Fruit fly (Drosophila melanogaster) whole organism, embryonic: ENCODE results near the gene Kr-h2.

ENCODE experiments used
- Antp ChIP-seq: fragments of 200-800 bp; sonication (Bioruptor generic); optimal IDR thresholded peaks from 3 replicates; lab custom pipeline; 2016; ENCODE audit warnings: missing biosample characterization, missing genetic modification characterization
- CG13624 ChIP-seq: fragments of 200-800 bp; sonication (Bioruptor generic); optimal IDR thresholded peaks from 2 replicates; lab custom pipeline; 2016; ENCODE audit warnings: missing biosample characterization, missing genetic modification characterization
- CG14965 ChIP-seq: fragments of 200-800 bp; sonication (Bioruptor generic); optimal IDR thresholded peaks from 2 replicates; lab custom pipeline; 2016; ENCODE audit warnings: missing biosample characterization, missing genetic modification characterization, borderline replicate concordance
- CG15011 ChIP-seq: fragments of 200-800 bp; sonication (Bioruptor generic); optimal IDR thresholded peaks from 3 replicates; lab custom pipeline; 2018; ENCODE audit warnings: missing biosample characterization, mild to moderate bottlenecking, missing genetic modification characterization
- CG16813 ChIP-seq: fragments of 200-800 bp; sonication (Bioruptor generic); IDR thresholded peaks from 3 replicates; pipeline ENCODE4 v1.3.6; 2022; ENCODE audit warnings: missing biosample characterization, missing genetic modification characterization; ENCODE audit not compliant: partially characterized antibody
- CG16815 ChIP-seq: fragments of 200-800 bp; sonication (Bioruptor generic); optimal IDR thresholded peaks from 3 replicates; lab custom pipeline; 2017; ENCODE audit warnings: missing biosample characterization, mild to moderate bottlenecking, missing genetic modification characterization
- CG16863 ChIP-seq: fragments of 200-800 bp; sonication (Bioruptor generic); optimal IDR thresholded peaks from 3 replicates; lab custom pipeline; 2016; ENCODE audit warnings: missing biosample characterization, missing genetic modification characterization
- CG2199 ChIP-seq: fragments of 200-800 bp; sonication (Bioruptor generic); IDR thresholded peaks from 3 replicates; pipeline ENCODE4 v1.3.6; 2022; ENCODE audit warnings: missing biosample characterization, missing genetic modification characterization
- CG32532 ChIP-seq: fragments of 200-800 bp; sonication (Bioruptor generic); IDR thresholded peaks from 2 replicates; pipeline ENCODE4 v1.3.6; 2022; ENCODE audit warnings: missing biosample characterization, missing genetic modification characterization
- CG33557 ChIP-seq: fragments of 200-800 bp; sonication (Bioruptor generic); optimal IDR thresholded peaks from 2 replicates; lab custom pipeline; 2019; ENCODE audit warnings: missing biosample characterization, mild to moderate bottlenecking, missing genetic modification characterization, moderate library complexity
- CG34224 ChIP-seq: fragments of 200-800 bp; sonication (Bioruptor generic); IDR thresholded peaks from 3 replicates; pipeline ENCODE4 v1.3.6; 2022; ENCODE audit warnings: missing biosample characterization, missing genetic modification characterization; ENCODE audit not compliant: partially characterized antibody
- CG4328 ChIP-seq: fragments of 200-800 bp; sonication (Bioruptor generic); optimal IDR thresholded peaks from 3 replicates; lab custom pipeline; 2017; ENCODE audit warnings: missing biosample characterization, missing genetic modification reagents, missing genetic modification characterization
- CG6254 ChIP-seq: fragments of 200-800 bp; sonication (Bioruptor generic); optimal IDR thresholded peaks from 3 replicates; lab custom pipeline; 2017; ENCODE audit warnings: mild to moderate bottlenecking, missing biosample characterization, missing genetic modification reagents, missing genetic modification characterization
- CG6689 ChIP-seq: fragments of 200-800 bp; sonication (Bioruptor generic); IDR thresholded peaks from 2 replicates; pipeline ENCODE4 v1.3.6; 2022; ENCODE audit warnings: missing biosample characterization, missing genetic modification characterization
- Dad ChIP-seq: fragments of 200-800 bp; sonication (Bioruptor generic); optimal IDR thresholded peaks from 3 replicates; lab custom pipeline; 2016; ENCODE audit warnings: missing biosample characterization, missing genetic modification characterization
- Dip2 ChIP-seq: fragments of 200-800 bp; sonication (Bioruptor generic); IDR thresholded peaks from 2 replicates; pipeline ENCODE4 v1.3.6; 2022; ENCODE audit warnings: missing biosample characterization, missing genetic modification characterization
- Doc3 ChIP-seq: fragments of 200-800 bp; sonication (Bioruptor generic); IDR thresholded peaks from 3 replicates; pipeline ENCODE4 v1.3.6; 2022; ENCODE audit warnings: missing biosample characterization, missing genetic modification characterization; ENCODE audit not compliant: partially characterized antibody
- Dp ChIP-seq: fragments of 200-800 bp; sonication (Bioruptor generic); optimal IDR thresholded peaks from 2 replicates; lab custom pipeline; 2018; ENCODE audit warnings: missing biosample characterization, mild to moderate bottlenecking, missing genetic modification characterization, moderate library complexity
- Ets97D ChIP-seq: fragments of 200-800 bp; sonication (Bioruptor generic); optimal IDR thresholded peaks from 3 replicates; lab custom pipeline; 2016; ENCODE audit warnings: missing biosample characterization, missing genetic modification characterization
- H15 ChIP-seq: fragments of 200-800 bp; sonication (Bioruptor generic); IDR thresholded peaks from 3 replicates; pipeline ENCODE4 v1.3.6; 2022; ENCODE audit warnings: missing biosample characterization, missing genetic modification characterization
- HLHmδ ChIP-seq: fragments of 200-800 bp; sonication (Bioruptor generic); optimal IDR thresholded peaks from 2 replicates; lab custom pipeline; 2018; ENCODE audit warnings: missing biosample characterization, mild to moderate bottlenecking, missing genetic modification characterization, moderate library complexity
- Hand ChIP-seq: fragments of 200-800 bp; sonication (Bioruptor generic); optimal IDR thresholded peaks from 2 replicates; lab custom pipeline; 2017; ENCODE audit warnings: mild to moderate bottlenecking, missing biosample characterization, missing genetic modification reagents, missing genetic modification characterization
- HmgD ChIP-seq: fragments of 200-800 bp; sonication (Bioruptor generic); optimal IDR thresholded peaks from 3 replicates; lab custom pipeline; 2016; ENCODE audit warnings: missing biosample characterization, missing genetic modification characterization
- Hr78 ChIP-seq, 2 experiments: fragments of 200-800 bp in 1 of 2; fragments of >200 bp in 1 of 2; sonication (Bioruptor generic) in 1 of 2; optimal IDR thresholded peaks; 2 replicates each; lab custom pipeline; 2017 to 2019; ENCODE audit warnings: missing biosample characterization in 2 of 2, missing genetic modification characterization in 2 of 2, mild to moderate bottlenecking in 1 of 2, moderate library complexity in 1 of 2
- Jarid2 ChIP-seq: fragments of 200-800 bp; sonication (Bioruptor generic); optimal IDR thresholded peaks from 3 replicates; lab custom pipeline; 2017; ENCODE audit warnings: mild to moderate bottlenecking, missing biosample characterization, missing genetic modification reagents, missing genetic modification characterization
- NC2α ChIP-seq: fragments of 200-800 bp; sonication (Bioruptor generic); optimal IDR thresholded peaks from 2 replicates; lab custom pipeline; 2016; ENCODE audit warnings: missing biosample characterization, missing genetic modification characterization
- Scr ChIP-seq: fragments of 200-800 bp; sonication (Bioruptor generic); IDR thresholded peaks from 2 replicates; pipeline ENCODE4 v1.3.6; 2022; ENCODE audit warnings: missing biosample characterization, missing genetic modification characterization; ENCODE audit not compliant: partially characterized antibody
- Sin3A ChIP-seq: fragments of >200 bp; optimal IDR thresholded peaks from 2 replicates; lab custom pipeline; 2018
- ap ChIP-seq: fragments of 200-800 bp; sonication (Bioruptor generic); IDR thresholded peaks from 2 replicates; pipeline ENCODE4 v1.3.6; 2022; ENCODE audit warnings: missing biosample characterization, missing genetic modification characterization
- bbx ChIP-seq: fragments of 200-800 bp; sonication (Bioruptor generic); IDR thresholded peaks from 2 replicates; pipeline ENCODE4 v1.3.6; 2022; ENCODE audit warnings: missing biosample characterization, missing genetic modification characterization; ENCODE audit not compliant: partially characterized antibody
- cato ChIP-seq: fragments of 200-800 bp; sonication (Bioruptor generic); optimal IDR thresholded peaks from 2 replicates; lab custom pipeline; 2016; ENCODE audit warnings: missing biosample characterization, missing genetic modification characterization, borderline replicate concordance
- caup ChIP-seq: fragments of 200-800 bp; sonication (Bioruptor generic); optimal IDR thresholded peaks from 3 replicates; lab custom pipeline; 2017; ENCODE audit warnings: missing biosample characterization, mild to moderate bottlenecking, missing genetic modification characterization, moderate library complexity; ENCODE audit not compliant: severe bottlenecking
- eve ChIP-seq, 2 experiments: fragments of >200 bp; optimal IDR thresholded peaks; 2 replicates each; lab custom pipeline; 2017; ENCODE audit warnings: missing biosample characterization in 2 of 2, missing genetic modification characterization in 2 of 2
- gt ChIP-seq: fragments of 200-800 bp; sonication (Bioruptor generic); IDR thresholded peaks from 2 replicates; pipeline ENCODE4 v1.3.6; 2022; ENCODE audit warnings: missing biosample characterization, missing genetic modification characterization
- hkb ChIP-seq, 2 experiments: fragments of 200-800 bp in 1 of 2; fragments of >200 bp in 1 of 2; sonication (Bioruptor generic) in 1 of 2; IDR thresholded peaks in 1 of 2; optimal IDR thresholded peaks in 1 of 2; 2 replicates each; pipeline versions ENCODE4 v1.3.6 to Lab custom; 2017 to 2022; ENCODE audit warnings: missing biosample characterization in 1 of 2, missing genetic modification characterization in 1 of 2
- kni ChIP-seq: fragments of 200-800 bp; sonication (Bioruptor generic); optimal IDR thresholded peaks from 3 replicates; lab custom pipeline; 2017; ENCODE audit warnings: mild to moderate bottlenecking, missing biosample characterization, missing genetic modification reagents, missing genetic modification characterization
- lab ChIP-seq: fragments of 200-800 bp; sonication (Bioruptor generic); optimal IDR thresholded peaks from 3 replicates; lab custom pipeline; 2017; ENCODE audit warnings: missing biosample characterization, missing genetic modification characterization, mild to moderate bottlenecking, moderate library complexity, missing genetic modification reagents
- luna ChIP-seq: fragments of 200-800 bp; sonication (Bioruptor generic); optimal IDR thresholded peaks from 2 replicates; lab custom pipeline; 2016; ENCODE audit warnings: missing biosample characterization, missing genetic modification characterization
- nau ChIP-seq: fragments of 200-800 bp; sonication (Bioruptor generic); optimal IDR thresholded peaks from 3 replicates; lab custom pipeline; 2017; ENCODE audit warnings: missing biosample characterization, mild to moderate bottlenecking, missing genetic modification characterization, missing genetic modification reagents
- nerfin-1 ChIP-seq: fragments of 200-800 bp; sonication (Bioruptor generic); optimal IDR thresholded peaks from 3 replicates; lab custom pipeline; 2019; ENCODE audit warnings: missing biosample characterization, mild to moderate bottlenecking, missing genetic modification characterization, moderate library complexity
- oc ChIP-seq: fragments of 200-800 bp; sonication (Bioruptor generic); optimal IDR thresholded peaks from 2 replicates; lab custom pipeline; 2018; ENCODE audit warnings: missing biosample characterization, mild to moderate bottlenecking, missing genetic modification characterization, moderate library complexity
- odd ChIP-seq: fragments of 200-800 bp; sonication (Bioruptor generic); optimal IDR thresholded peaks from 2 replicates; lab custom pipeline; 2017; ENCODE audit warnings: missing biosample characterization, mild to moderate bottlenecking, missing genetic modification characterization
- pzg ChIP-seq: fragments of 200-800 bp; sonication (Bioruptor generic); optimal IDR thresholded peaks from 3 replicates; lab custom pipeline; 2018; ENCODE audit warnings: missing biosample characterization, mild to moderate bottlenecking, missing genetic modification characterization, moderate library complexity
- slbo ChIP-seq: fragments of 200-800 bp; sonication (Bioruptor generic); IDR thresholded peaks from 2 replicates; pipeline ENCODE4 v1.3.6; 2022; ENCODE audit warnings: missing biosample characterization, missing genetic modification characterization
- sqz ChIP-seq: fragments of 200-800 bp; sonication (Bioruptor generic); optimal IDR thresholded peaks from 3 replicates; lab custom pipeline; 2018; ENCODE audit warnings: missing biosample characterization, mild to moderate bottlenecking, missing genetic modification characterization
- stwl ChIP-seq: fragments of 200-800 bp; sonication (Bioruptor generic); optimal IDR thresholded peaks from 3 replicates; lab custom pipeline; 2018; ENCODE audit warnings: missing biosample characterization, mild to moderate bottlenecking, missing genetic modification characterization, moderate library complexity
- usp ChIP-seq: fragments of >200 bp; optimal IDR thresholded peaks from 2 replicates; lab custom pipeline; 2017; ENCODE audit warnings: missing biosample characterization, missing genetic modification characterization
- vnd ChIP-seq: fragments of 200-800 bp; sonication (Bioruptor generic); IDR thresholded peaks from 3 replicates; pipeline ENCODE4 v1.3.6; 2022; ENCODE audit warnings: missing biosample characterization, missing genetic modification characterization; ENCODE audit not compliant: partially characterized antibody

Kr-h2 gene

DNA sequence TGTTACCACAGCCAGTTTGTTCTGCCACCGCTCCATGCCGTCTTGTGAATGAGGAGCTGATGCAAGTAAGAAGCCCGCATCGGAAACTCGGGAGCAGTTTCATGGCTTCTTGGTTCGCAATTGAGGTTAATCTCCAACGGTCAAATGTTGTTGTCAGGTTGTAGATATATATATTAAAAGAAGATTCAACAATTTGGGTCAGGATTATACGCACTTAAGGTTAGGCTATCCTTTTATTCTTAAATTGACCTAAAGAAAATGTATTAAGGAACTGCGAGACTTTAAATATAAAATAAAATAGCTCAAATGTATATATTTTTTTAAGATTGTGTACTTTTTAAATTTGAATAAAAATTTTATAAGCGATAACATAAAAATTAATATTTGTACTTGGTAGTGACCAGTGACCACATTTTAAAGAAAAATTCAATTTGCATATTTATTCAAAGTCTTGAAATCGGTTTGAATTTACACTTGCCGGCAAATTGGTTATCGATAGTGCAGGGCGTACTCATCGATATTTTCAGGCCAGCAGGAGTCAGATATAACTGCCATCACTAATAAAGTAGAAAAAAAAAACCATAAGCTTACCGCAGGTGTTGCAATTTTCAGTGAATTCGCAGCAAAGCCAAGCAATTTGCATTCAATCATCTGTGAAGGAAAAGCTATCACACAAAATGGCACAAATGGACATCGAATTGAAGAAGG, 2.1 kb upstream of the Kr-h2 start, which contains the start of the genes CG9150 and Pfdn1 (continued):
- TF ChIP-seq hkb (optimal IDR thresholded peaks at IDR 0.05; lab: Kevin White, UChicago) (no peak), hkb (GFP tag; IDR thresholded peaks at IDR 0.05; lab: Robert Waterston, UW) (no peak), eve (GFP tag; optimal IDR thresholded peaks at IDR 0.05; lab: Kevin White, UChicago) (no peak), Jarid2 (no peak), CG6689 (GFP tag; lab: Robert Waterston, UW) (no peak), lab (GFP tag; lab: Kevin White, UChicago) (no peak), CG33557 (GFP tag; lab: Kevin White, UChicago) (no peak), H15 (no peak), Doc3 (GFP tag; lab: Robert Waterston, UW) (peak; percentile 85), Hr78 (GFP tag; optimal IDR thresholded peaks at IDR 0.05; lab: Kevin White, UChicago) (no peak), odd (no peak), Dip2 (GFP tag; lab: Robert Waterston, UW) (no peak), HmgD (GFP tag; lab: Kevin White, UChicago) (no peak), CG34224 (GFP tag; lab: Robert Waterston, UW) (peak; percentile 96), gt (no peak), CG16863 (GFP tag; lab: Kevin White, UChicago) (no peak), stwl (tag; lab: Kevin White, UChicago) (peak; percentile 57), CG16815 (no peak), CG13624 (GFP tag; lab: Kevin White, UChicago) (peak; percentile 29), Dp (peak; percentile 92), CG16813 (GFP tag; lab: Robert Waterston, UW) (peak; percentile 87), nau (no peak), luna (GFP tag; lab: Kevin White, UChicago) (no peak), CG14965 (GFP tag; lab: Kevin White, UChicago) (no peak), CG15011 (GFP tag; lab: Kevin White, UChicago) (no peak), NC2α (GFP tag; lab: Kevin White, UChicago) (no peak), Ets97D (GFP tag; lab: Kevin White, UChicago) (peak; percentile 39), Sin3A (lab: Kevin White, UChicago) (peak; percentile 18), usp (no peak), ap (GFP tag; lab: Robert Waterston, UW) (no peak), pzg (GFP tag; lab: Kevin White, UChicago) (peak; percentile 69), sqz (GFP tag; lab: Kevin White, UChicago) (peak; percentile 93), CG2199 (no peak), cato (GFP tag; lab: Kevin White, UChicago) (no peak), bbx (GFP tag; lab: Robert Waterston, UW) (peak; percentile 91), HLHmδ (GFP tag; lab: Kevin White, UChicago) (no peak), nerfin-1 (tag; lab: Kevin White, UChicago) (no peak), CG6254 (no peak), kni (no peak), CG32532 (GFP tag; lab: Robert Waterston, UW) (no peak), oc (no peak), slbo (GFP tag; lab: Robert Waterston, UW) (no peak), Scr (GFP tag; lab: Robert Waterston, UW) (peak; percentile 90), caup (no peak), Dad (GFP tag; lab: Kevin White, UChicago) (no peak), Hand (GFP tag; lab: Kevin White, UChicago) (no peak), vnd (peak; percentile 75), CG4328 (GFP tag; lab: Kevin White, UChicago) (no peak), Antp (GFP tag; lab: Kevin White, UChicago) (no peak)
